Worm (Caenorhabditis elegans) whole organism, L2 larva: Measurements from ENCODE around the gene T16G1.3.

Experiments used
- aly-2 ChIP-seq: fragments of 150-350 bp; optimal IDR thresholded peaks from 2 replicates; lab custom pipeline; 2014; ENCODE audit warnings: missing biosample characterization, missing genetic modification characterization
- egl-27 ChIP-seq: sonication (generic microtip); optimal IDR thresholded peaks from 3 replicates; lab custom pipeline; 2017; ENCODE audit warnings: missing biosample characterization, missing genetic modification reagents, missing genetic modification characterization
- lin-13 ChIP-seq: fragments of 150-350 bp; optimal IDR thresholded peaks from 2 replicates; lab custom pipeline; 2014; ENCODE audit warnings: missing biosample characterization, missing genetic modification reagents, missing genetic modification characterization
- nhr-237 ChIP-seq: fragments of 150-350 bp; optimal IDR thresholded peaks from 2 replicates; lab custom pipeline; 2014; ENCODE audit warnings: missing biosample characterization, missing genetic modification characterization
- sma-3 ChIP-seq: sonication (generic microtip); optimal IDR thresholded peaks from 2 replicates; lab custom pipeline; 2016; ENCODE audit warnings: missing genetic modification reagents, missing genetic modification characterization, missing compliant biosample characterization
- sma-9 ChIP-seq, 2 experiments: fragments of 150-350 bp in 1 of 2; sonication (generic microtip) in 1 of 2; optimal IDR thresholded peaks; 2 replicates each; lab custom pipeline; 2014 to 2016; ENCODE audit warnings: missing genetic modification characterization in 2 of 2, mild to moderate bottlenecking in 1 of 2, missing biosample characterization in 1 of 2, missing compliant biosample characterization in 1 of 2, missing genetic modification reagents in 1 of 2, moderate library complexity in 1 of 2

ce11 chrV:12897338-12897737 lies 46.8 kb downstream of the T16G1.3 start:
- no peak for TF ChIP-seq nhr-237 (tag; lab: Kevin White, UChicago)
- no peak for TF ChIP-seq sma-3 (GFP tag; lab: Kevin White, UChicago)
- TF ChIP-seq sma-9 (GFP tag; optimal IDR thresholded peaks at IDR 0.05; lab: Kevin White, UChicago) = no peak
- no peak for TF ChIP-seq sma-9 (tag; optimal IDR thresholded peaks at IDR 0.05; lab: Kevin White, UChicago)
- TF ChIP-seq egl-27 (tag; lab: Kevin White, UChicago) = no peak
- no peak for TF ChIP-seq aly-2 (tag; lab: Kevin White, UChicago)
- TF ChIP-seq lin-13 = no peak
